Worm (Caenorhabditis elegans) whole organism, early embryonic: ENCODE data around the gene ZK370.6.

Source experiments
- F13C5.2 ChIP-seq: sonication (generic microtip); optimal IDR thresholded peaks from 2 replicates; lab custom pipeline; 2017; ENCODE audit warnings: mild to moderate bottlenecking, missing genetic modification characterization, inconsistent platforms, missing compliant biosample characterization
- ama-1 ChIP-seq: fragments of 150-350 bp; optimal IDR thresholded peaks from 2 replicates; lab custom pipeline; 2014
- ceh-13 ChIP-seq: fragments of 200-800 bp; sonication (Bioruptor generic); optimal IDR thresholded peaks from 2 replicates; lab custom pipeline; 2018; ENCODE audit warnings: mild to moderate bottlenecking, missing genetic modification characterization, missing compliant biosample characterization
- ceh-36 ChIP-seq: sonication (generic microtip); optimal IDR thresholded peaks from 2 replicates; lab custom pipeline; 2016; ENCODE audit warnings: missing genetic modification characterization, inconsistent platforms, missing compliant biosample characterization
- flt-1 ChIP-seq: fragments of 200-800 bp; sonication (Bioruptor generic); IDR thresholded peaks from 2 replicates; pipeline ENCODE4 v1.3.6; 2022; ENCODE audit warnings: missing genetic modification characterization, missing compliant biosample characterization
- hmg-4 ChIP-seq: fragments of 200-800 bp; sonication (Bioruptor generic); optimal IDR thresholded peaks from 2 replicates; lab custom pipeline; 2018; ENCODE audit warnings: mild to moderate bottlenecking, missing genetic modification characterization, missing compliant biosample characterization
- hnd-1 ChIP-seq: sonication (generic microtip); optimal IDR thresholded peaks from 2 replicates; lab custom pipeline; 2016; ENCODE audit warnings: missing genetic modification characterization, missing compliant biosample characterization
- pes-1 ChIP-seq: fragments of 200-800 bp; sonication (Bioruptor generic); IDR thresholded peaks from 2 replicates; pipeline ENCODE4 v1.3.6; 2022; ENCODE audit warnings: missing genetic modification reagents, missing genetic modification characterization, missing compliant biosample characterization
- sea-1 ChIP-seq: fragments of 200-800 bp; sonication (Bioruptor generic); conservative IDR thresholded peaks from 2 replicates; pipeline ENCODE4 v1.3.6; 2022; ENCODE audit warnings: missing genetic modification characterization, missing compliant biosample characterization
- tbx-11 ChIP-seq: fragments of 200-800 bp; sonication (Bioruptor generic); IDR thresholded peaks from 2 replicates; pipeline ENCODE4 v1.3.6; 2022; ENCODE audit warnings: missing genetic modification characterization, missing compliant biosample characterization

DNA sequence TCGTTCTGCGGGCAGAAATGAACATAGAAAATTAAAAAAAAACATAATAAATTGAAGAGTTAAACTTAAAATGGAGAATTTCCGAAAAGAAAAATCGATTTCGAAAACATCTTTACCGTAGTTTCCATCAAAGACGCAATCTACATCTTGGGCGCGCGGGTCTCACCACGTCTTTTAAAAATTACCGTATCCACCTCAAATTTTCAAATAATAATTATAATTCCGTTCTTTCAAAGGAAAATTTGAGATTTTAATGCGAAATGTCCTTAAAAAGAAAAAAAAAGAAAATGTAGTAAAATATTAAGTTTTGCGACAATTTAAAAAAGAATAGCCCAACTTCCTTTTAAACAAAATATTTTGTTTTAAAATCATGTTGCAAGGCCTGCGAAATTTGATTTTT, 19.5 kb upstream of the ZK370.6 start:
- no peak for TF ChIP-seq ceh-36 (tag; lab: Kevin White, UChicago)
- TF ChIP-seq hnd-1 = no peak
- TF ChIP-seq pes-1 = no peak
- TF ChIP-seq hmg-4 (GFP tag; lab: Kevin White, UChicago) = no peak
- TF ChIP-seq sea-1 (GFP tag; lab: Robert Waterston, UW) = no peak
- TF ChIP-seq ama-1 = no peak
- no peak for TF ChIP-seq F13C5.2 (tag; lab: Kevin White, UChicago)
- TF ChIP-seq ceh-13 (GFP tag; lab: Kevin White, UChicago) = no peak
- TF ChIP-seq flt-1 = no peak
- TF ChIP-seq tbx-11 (GFP tag; lab: Robert Waterston, UW) = no peak
